Worm (Caenorhabditis elegans): ENCODE measurements around the gene F55D10.4.

The F55D10.4 gene

DNA sequence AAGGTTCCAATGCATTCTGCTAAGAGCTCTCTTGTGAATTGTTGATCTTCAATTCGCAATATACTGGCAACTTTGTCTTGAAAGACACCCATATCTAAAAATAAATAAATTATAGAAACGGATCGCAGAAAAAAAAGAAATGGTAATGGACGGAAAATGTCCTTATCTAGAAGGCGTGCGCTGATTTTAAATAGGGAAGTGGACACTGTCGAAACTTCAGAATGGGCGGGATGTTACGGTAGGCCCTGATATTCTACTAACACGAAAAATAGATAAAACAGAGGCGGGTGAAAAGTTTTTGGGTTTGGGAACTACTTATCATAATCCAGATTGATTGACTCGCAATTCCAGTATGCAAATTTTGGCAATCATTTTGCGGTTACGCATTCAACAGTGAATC lies 15.6 kb downstream of the F55D10.4 start, which contains the start of gene aqp-8:
TSS of gene aqp-8 (minus strand) at position 101 of the 400 bp plus-strand sequence.
- no peak for TF ChIP-seq unc-62 (GFP tag; optimal IDR thresholded peaks at IDR 0.05)

ce11 chrX:4700083-4700482 lies 20.4 kb downstream of the F55D10.4 start:
- TF ChIP-seq unc-62 (GFP tag; optimal IDR thresholded peaks at IDR 0.05) = no peak

- no peak for TF ChIP-seq unc-62 (GFP tag; optimal IDR thresholded peaks at IDR 0.05)
Measured at ce11 chrX:4699411-4700050, 20.9 kb downstream of the F55D10.4 start, which contains the start of gene hyl-2. hyl-2 (minus strand) TSS chrX:4699461.

DNA sequence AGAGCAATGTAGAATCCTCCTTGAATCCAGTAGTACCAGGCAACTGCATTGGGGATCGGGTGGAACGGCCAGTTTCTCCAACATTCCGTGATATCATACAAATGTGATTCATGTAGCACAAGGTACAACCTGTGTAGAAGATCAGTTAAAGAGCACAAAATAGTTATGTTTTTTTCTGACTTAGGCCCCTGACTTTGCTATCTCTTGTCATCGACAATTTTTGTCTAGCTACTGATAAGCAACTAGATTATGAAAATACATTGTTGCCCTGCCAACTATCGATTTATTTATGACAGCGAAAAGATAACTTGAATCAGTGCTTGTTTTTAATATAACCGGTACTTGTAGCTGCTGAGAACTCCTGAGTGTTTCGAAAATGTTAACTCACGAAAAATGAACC lies 22.2 kb downstream of the F55D10.4 start:
- no peak for TF ChIP-seq unc-62 (GFP tag; optimal IDR thresholded peaks at IDR 0.05)

ce11 chrX:4694611-4695370 lies 25.7 kb downstream of the F55D10.4 start:
- no peak for TF ChIP-seq unc-62 (GFP tag; optimal IDR thresholded peaks at IDR 0.05)

DNA sequence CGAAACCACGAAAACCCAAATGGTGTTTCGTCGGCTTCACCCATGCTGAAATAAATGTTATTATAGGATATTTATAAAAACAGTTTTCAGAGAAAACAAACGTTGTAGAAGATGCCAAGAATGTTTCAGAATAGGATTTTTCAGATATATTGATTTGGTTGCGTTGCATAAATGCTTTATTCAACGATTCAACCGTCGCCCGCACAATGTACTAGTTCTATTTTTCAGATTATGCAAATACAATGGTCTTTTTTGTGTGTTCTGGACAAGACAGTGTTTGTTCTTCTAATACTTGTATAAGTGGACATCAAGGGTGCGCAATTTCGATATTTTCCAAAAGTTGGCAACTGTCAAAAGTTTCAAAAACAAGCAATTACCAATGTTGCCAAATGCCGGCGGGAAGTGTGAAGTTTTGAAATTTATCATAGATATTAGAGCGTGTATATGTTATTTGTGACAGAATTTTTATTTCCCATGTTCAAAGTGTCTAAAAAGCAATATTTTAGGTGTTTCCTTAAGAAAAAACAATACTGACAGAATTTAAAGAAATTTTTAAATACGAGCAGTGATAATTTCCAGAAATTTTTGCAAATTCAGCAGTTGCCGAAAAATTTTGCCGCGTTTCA lies 29.2 kb downstream of the F55D10.4 start, which contains the start of gene K02G10.5:
TSS of gene K02G10.5 (minus strand) at position 51 of the 626 bp plus-strand sequence.
- no peak for TF ChIP-seq unc-62 (GFP tag; optimal IDR thresholded peaks at IDR 0.05)

ce11 chrX:4685579-4685978 lies 34.9 kb downstream of the F55D10.4 start:
- TF ChIP-seq unc-62 (GFP tag; optimal IDR thresholded peaks at IDR 0.05) = no peak

DNA sequence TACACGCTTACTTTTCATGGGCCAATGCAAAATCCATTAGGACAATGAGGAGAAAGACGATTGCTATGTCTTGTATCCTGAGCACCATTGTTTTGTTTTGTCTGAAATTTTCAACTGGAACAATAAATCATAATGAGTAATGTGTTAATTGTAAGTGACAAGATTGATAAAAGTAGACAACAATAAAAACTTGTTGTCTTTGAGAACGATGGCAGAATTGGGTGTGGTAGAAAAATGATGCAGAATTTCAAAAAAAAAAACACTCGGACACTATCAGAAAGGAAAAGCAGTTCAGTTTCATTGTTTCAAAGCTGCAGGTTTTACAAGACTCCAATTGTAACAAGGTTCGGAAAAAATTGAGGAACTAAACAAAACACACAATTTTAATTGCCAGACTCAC lies 37.8 kb downstream of the F55D10.4 start, which contains the start of gene K02G10.15:
TSS of gene K02G10.15 (minus strand) at position 101 of the 400 bp plus-strand sequence.
- TF ChIP-seq unc-62 (GFP tag; optimal IDR thresholded peaks at IDR 0.05) = no peak

DNA sequence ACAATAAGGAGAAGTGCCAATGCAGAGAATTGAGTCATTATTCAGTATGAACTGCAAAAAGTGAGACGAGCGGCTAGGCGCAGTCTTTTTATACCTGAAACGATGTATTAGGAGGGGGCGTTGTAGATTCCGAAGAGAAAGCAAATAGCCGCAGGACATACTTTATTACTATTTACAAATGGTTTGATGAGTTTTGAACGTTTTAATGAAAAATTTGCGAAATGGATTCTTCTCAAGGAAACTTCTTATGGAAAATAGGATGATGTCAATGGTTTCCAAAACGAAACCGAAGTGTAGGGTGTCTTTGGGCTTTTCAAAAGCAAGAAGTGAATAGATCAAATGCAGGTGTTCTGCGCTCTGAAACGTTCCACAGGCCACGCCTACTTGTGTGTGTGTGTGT lies 42.4 kb downstream of the F55D10.4 start, which contains the start of gene flp-11:
TSS of gene flp-11 (minus strand) at position 101 of the 400 bp plus-strand sequence.
- no peak for TF ChIP-seq unc-62 (GFP tag; optimal IDR thresholded peaks at IDR 0.05)

DNA sequence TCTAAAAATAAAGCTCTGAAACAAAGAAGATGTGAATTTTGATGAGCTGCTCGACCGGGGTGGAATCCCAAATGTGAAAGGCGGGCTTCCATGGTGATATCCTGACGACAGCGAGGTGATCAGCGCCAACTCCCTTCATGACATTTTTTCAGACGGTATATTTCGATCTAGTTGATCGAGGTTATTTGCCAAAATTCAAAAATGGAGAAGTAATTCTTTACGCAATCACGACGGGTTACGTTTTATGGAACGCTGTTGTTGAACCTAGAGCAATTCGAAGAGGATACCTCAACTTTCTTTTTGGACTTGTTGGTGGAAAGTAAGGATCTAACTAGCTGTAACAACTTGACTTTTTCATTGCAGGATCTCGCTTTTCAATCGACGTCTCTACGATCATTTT lies 43.8 kb downstream of the F55D10.4 start:
- no peak for TF ChIP-seq unc-62 (GFP tag; optimal IDR thresholded peaks at IDR 0.05)

DNA sequence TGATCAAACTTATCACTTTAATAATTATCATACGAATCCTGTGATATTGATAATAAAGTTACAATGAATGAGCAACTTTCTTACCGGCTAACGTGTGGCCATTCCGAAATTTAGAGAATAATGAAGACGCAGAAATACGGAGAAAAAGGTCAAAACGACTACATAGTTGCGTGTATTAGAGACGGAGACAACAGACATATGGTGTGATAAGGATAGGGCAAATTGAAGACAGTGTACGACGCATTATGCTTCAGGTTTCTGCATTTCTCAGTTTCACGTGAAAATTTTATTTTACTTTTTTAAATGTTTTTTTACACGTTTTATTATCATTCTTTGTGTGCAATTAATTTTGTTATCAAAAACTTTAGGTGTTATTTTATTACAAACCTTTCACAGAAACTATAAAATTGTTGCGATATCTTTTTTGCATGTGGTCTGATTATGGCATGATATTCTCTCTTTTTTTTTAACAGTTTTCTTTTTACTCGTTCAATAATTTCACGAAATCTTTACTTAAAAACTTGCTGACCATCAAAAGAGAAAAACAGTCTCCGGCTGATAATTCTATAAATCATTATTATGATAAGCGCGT lies 47.2 kb downstream of the F55D10.4 start, which contains the start of gene tmem-135:
TSS of gene tmem-135 (plus strand) at position 542 of the 592 bp plus-strand sequence.
- TF ChIP-seq unc-62 (GFP tag; optimal IDR thresholded peaks at IDR 0.05) = no peak

- no peak for TF ChIP-seq unc-62 (GFP tag; optimal IDR thresholded peaks at IDR 0.05)
Measured at ce11 chrX:4671837-4672236, 48.6 kb downstream of the F55D10.4 start.

- TF ChIP-seq unc-62 (GFP tag; optimal IDR thresholded peaks at IDR 0.05) = no peak
Measured at ce11 chrX:4667788-4668187, 52.7 kb downstream of the F55D10.4 start, which contains the start of gene mfsd-12. mfsd-12 (plus strand) TSS chrX:4668088.
